Worm (Caenorhabditis elegans) whole organism, L4 larva: ENCODE results near the gene F39G3.2.
A peak's percentile ranks its signal among the peaks of the same experiment; 100 is the strongest.

ENCODE experiments used
- D1046.2 ChIP-seq: fragments of 200-800 bp; sonication (Bioruptor generic); IDR thresholded peaks from 2 replicates; pipeline ENCODE4 v1.3.6; 2022; ENCODE audit warnings: missing genetic modification characterization, missing compliant biosample characterization
- F10B5.3 ChIP-seq: sonication (generic microtip); optimal IDR thresholded peaks from 2 replicates; lab custom pipeline; 2016; ENCODE audit warnings: mild to moderate bottlenecking, missing genetic modification characterization, missing compliant biosample characterization
- F44E2.7 ChIP-seq: fragments of 200-800 bp; sonication (Bioruptor generic); IDR thresholded peaks from 2 replicates; pipeline ENCODE4 v2.1.2; 2022; ENCODE audit warnings: missing genetic modification characterization, missing compliant biosample characterization
- F49E8.2 ChIP-seq: sonication (generic microtip); optimal IDR thresholded peaks from 2 replicates; lab custom pipeline; 2016; ENCODE audit warnings: missing compliant biosample characterization, mild to moderate bottlenecking, missing genetic modification characterization, borderline replicate concordance
- T20F7.1 ChIP-seq: fragments of 200-800 bp; sonication (Bioruptor generic); optimal IDR thresholded peaks from 2 replicates; lab custom pipeline; 2018; ENCODE audit warnings: mild to moderate bottlenecking, missing genetic modification characterization, missing compliant biosample characterization
- Y105C5A.15 ChIP-seq: fragments of 200-800 bp; sonication (Bioruptor generic); IDR thresholded peaks from 2 replicates; pipeline ENCODE4 v1.3.6; 2022; ENCODE audit warnings: missing genetic modification characterization, missing compliant biosample characterization
- ZK337.2 ChIP-seq: fragments of 200-800 bp; sonication (Bioruptor generic); IDR thresholded peaks from 2 replicates; pipeline ENCODE4 v1.3.6; 2022; ENCODE audit warnings: missing genetic modification reagents, missing genetic modification characterization, missing compliant biosample characterization
- aha-1 ChIP-seq: fragments of 150-350 bp; peaks from one replicate; lab custom pipeline; 2014; ENCODE audit warnings: missing biosample characterization, missing genetic modification characterization
- arid-1 ChIP-seq: fragments of 200-800 bp; sonication (Bioruptor generic); conservative IDR thresholded peaks from 2 replicates; pipeline ENCODE4 v1.3.6; 2022; ENCODE audit warnings: missing genetic modification reagents, missing genetic modification characterization, missing compliant biosample characterization
- attf-4 ChIP-seq: sonication (generic microtip); optimal IDR thresholded peaks from 3 replicates; lab custom pipeline; 2017; ENCODE audit warnings: missing biosample characterization, missing genetic modification characterization
- ceh-32 ChIP-seq: sonication (generic microtip); optimal IDR thresholded peaks from 2 replicates; lab custom pipeline; 2016; ENCODE audit warnings: mild to moderate bottlenecking, missing genetic modification characterization, missing compliant biosample characterization; ENCODE audit not compliant: poor library complexity
- ceh-44 ChIP-seq: fragments of 200-800 bp; sonication (Bioruptor generic); IDR thresholded peaks from 2 replicates; pipeline ENCODE4 v1.3.6; 2022; ENCODE audit warnings: missing genetic modification reagents, missing genetic modification characterization, missing compliant biosample characterization
- ceh-82 ChIP-seq: sonication (generic microtip); optimal IDR thresholded peaks from 2 replicates; lab custom pipeline; 2017; ENCODE audit warnings: missing biosample characterization, missing genetic modification characterization
- daf-16 ChIP-seq, 3 experiments: sonication (generic microtip); optimal IDR thresholded peaks; 2 replicates each; lab custom pipeline; 2016 to 2017; ENCODE audit warnings: missing genetic modification characterization in 3 of 3, missing genetic modification reagents in 3 of 3, mild to moderate bottlenecking in 2 of 3, missing compliant biosample characterization in 2 of 3, missing biosample characterization in 1 of 3, moderate library complexity in 1 of 3
- daf-19 ChIP-seq: fragments of 200-800 bp; sonication (Bioruptor generic); conservative IDR thresholded peaks from 2 replicates; pipeline ENCODE4 v1.3.6; 2022; ENCODE audit warnings: missing genetic modification characterization, missing compliant biosample characterization
- dmd-6 ChIP-seq: fragments of 200-800 bp; sonication (Bioruptor generic); IDR thresholded peaks from 2 replicates; pipeline ENCODE4 v1.3.6; 2022; ENCODE audit warnings: missing genetic modification reagents, missing genetic modification characterization, missing compliant biosample characterization
- dpl-1 ChIP-seq: fragments of 150-350 bp; optimal IDR thresholded peaks from 2 replicates; lab custom pipeline; 2014; ENCODE audit warnings: missing biosample characterization, missing genetic modification reagents, missing genetic modification characterization
- duxl-1 ChIP-seq: sonication (generic microtip); optimal IDR thresholded peaks from 2 replicates; lab custom pipeline; 2016; ENCODE audit warnings: mild to moderate bottlenecking, missing genetic modification characterization, moderate library complexity, missing compliant biosample characterization; ENCODE audit not compliant: poor library complexity
- dve-1 ChIP-seq: sonication (generic microtip); optimal IDR thresholded peaks from 2 replicates; lab custom pipeline; 2017; ENCODE audit warnings: antibody characterized with exemption, mild to moderate bottlenecking, missing genetic modification characterization, missing compliant biosample characterization; ENCODE audit not compliant: insufficient read depth
- egl-43 ChIP-seq: fragments of 200-800 bp; sonication (Bioruptor generic); IDR thresholded peaks from 2 replicates; pipeline ENCODE4 v1.3.6; 2022; ENCODE audit warnings: missing genetic modification reagents, missing genetic modification characterization, missing compliant biosample characterization
- fos-1 ChIP-seq: fragments of 150-350 bp; optimal IDR thresholded peaks from 2 replicates; lab custom pipeline; 2014; ENCODE audit warnings: missing biosample characterization, missing genetic modification characterization
- gei-8 ChIP-seq: fragments of 200-800 bp; sonication (Bioruptor generic); optimal IDR thresholded peaks from 2 replicates; lab custom pipeline; 2018; ENCODE audit warnings: mild to moderate bottlenecking, missing genetic modification characterization, missing compliant biosample characterization
- hif-1 ChIP-seq, 2 experiments: sonication (generic microtip); optimal IDR thresholded peaks; 2 replicates each; lab custom pipeline; 2016 to 2017; ENCODE audit warnings: missing compliant biosample characterization in 2 of 2, missing genetic modification characterization in 2 of 2, missing genetic modification reagents in 2 of 2, missing genotype in 2 of 2, mild to moderate bottlenecking in 1 of 2
- hlh-11 ChIP-seq: fragments of 200-800 bp; sonication (Bioruptor generic); optimal IDR thresholded peaks from 2 replicates; lab custom pipeline; 2018; ENCODE audit warnings: mild to moderate bottlenecking, missing genetic modification characterization, missing compliant biosample characterization
- lin-15B ChIP-seq: fragments of 150-350 bp; sonication (generic microtip); optimal IDR thresholded peaks from 3 replicates; lab custom pipeline; 2014; ENCODE audit warnings: missing biosample characterization, missing genetic modification characterization
- lin-38 ChIP-seq: fragments of 200-800 bp; sonication (Bioruptor generic); IDR thresholded peaks from 2 replicates; pipeline ENCODE4 v1.3.6; 2022; ENCODE audit warnings: missing genetic modification reagents, missing genetic modification characterization, missing compliant biosample characterization
- lir-3 ChIP-seq: sonication (generic microtip); optimal IDR thresholded peaks from 2 replicates; lab custom pipeline; 2016; ENCODE audit warnings: mild to moderate bottlenecking, missing genetic modification characterization, missing compliant biosample characterization
- mdl-1 ChIP-seq, 2 experiments: fragments of 150-350 bp in 1 of 2; sonication (generic microtip) in 1 of 2; optimal IDR thresholded peaks; 2 replicates each; lab custom pipeline; 2014 to 2017; ENCODE audit warnings: missing biosample characterization in 2 of 2, missing genetic modification characterization in 2 of 2
- mes-2 ChIP-seq: sonication (generic microtip); optimal IDR thresholded peaks from 2 replicates; lab custom pipeline; 2016; ENCODE audit warnings: missing genotype, mild to moderate bottlenecking, missing genetic modification characterization, missing compliant biosample characterization; ENCODE audit not compliant: poor library complexity, severe bottlenecking
- mxl-2 ChIP-seq: fragments of 200-800 bp; sonication (Bioruptor generic); conservative IDR thresholded peaks from 2 replicates; pipeline ENCODE4 v1.3.6; 2022; ENCODE audit warnings: missing genetic modification reagents, missing genetic modification characterization, missing compliant biosample characterization
- mxl-3 ChIP-seq: fragments of 200-800 bp; sonication (Bioruptor generic); optimal IDR thresholded peaks from 2 replicates; lab custom pipeline; 2018; ENCODE audit warnings: mild to moderate bottlenecking, missing genetic modification characterization, missing compliant biosample characterization
- nhr-237 ChIP-seq: sonication (generic microtip); optimal IDR thresholded peaks from 2 replicates; lab custom pipeline; 2017; ENCODE audit warnings: missing biosample characterization, missing genetic modification characterization
- nhr-28 ChIP-seq: fragments of 150-350 bp; optimal IDR thresholded peaks from 2 replicates; lab custom pipeline; 2014; ENCODE audit warnings: missing biosample characterization, missing genetic modification characterization
- nhr-42 ChIP-seq: fragments of 200-800 bp; sonication (Bioruptor generic); IDR thresholded peaks from 2 replicates; pipeline ENCODE4 v1.3.6; 2022; ENCODE audit warnings: missing genetic modification characterization, missing compliant biosample characterization
- nhr-48 ChIP-seq: sonication (generic microtip); optimal IDR thresholded peaks from 2 replicates; lab custom pipeline; 2016; ENCODE audit warnings: mild to moderate bottlenecking, missing genetic modification characterization, missing compliant biosample characterization
- nhr-6 ChIP-seq: fragments of 150-350 bp; optimal IDR thresholded peaks from 2 replicates; lab custom pipeline; 2014; ENCODE audit warnings: missing biosample characterization, missing genetic modification characterization
- pha-4 ChIP-seq, 2 experiments: fragments of 150-350 bp in 1 of 2; fragments of 200-800 bp in 1 of 2; sonication (Bioruptor generic) in 1 of 2; IDR thresholded peaks in 1 of 2; optimal IDR thresholded peaks in 1 of 2; 2 replicates each; pipeline versions ENCODE4 v1.3.6 to Lab custom; 2014 to 2022; ENCODE audit warnings: missing genetic modification characterization in 2 of 2, missing genetic modification reagents in 2 of 2, missing biosample characterization in 1 of 2, missing compliant biosample characterization in 1 of 2
- pqm-1 ChIP-seq: sonication (generic microtip); optimal IDR thresholded peaks from 2 replicates; lab custom pipeline; 2017; ENCODE audit warnings: missing biosample characterization, missing genetic modification characterization
- rbr-2 ChIP-seq: sonication (generic microtip); optimal IDR thresholded peaks from 2 replicates; lab custom pipeline; 2016; ENCODE audit warnings: missing genotype, missing genetic modification characterization, missing compliant biosample characterization
- saeg-2 ChIP-seq: fragments of 200-800 bp; sonication (Bioruptor generic); IDR thresholded peaks from 2 replicates; pipeline ENCODE4 v1.3.6; 2022; ENCODE audit warnings: missing genetic modification reagents, missing genetic modification characterization, missing compliant biosample characterization
- tag-97 ChIP-seq: fragments of 200-800 bp; sonication (Bioruptor generic); IDR thresholded peaks from 2 replicates; pipeline ENCODE4 v1.3.6; 2022; ENCODE audit warnings: missing genetic modification characterization, missing compliant biosample characterization
- tra-1 ChIP-seq: fragments of 200-800 bp; sonication (Bioruptor generic); IDR thresholded peaks from 2 replicates; pipeline ENCODE4 v1.3.6; 2022; ENCODE audit warnings: missing genetic modification reagents, missing genetic modification characterization, missing compliant biosample characterization
- unc-62 ChIP-seq, 3 experiments: fragments of 150-350 bp in 1 of 3; sonication (generic microtip); optimal IDR thresholded peaks in 2 of 3; peaks in 1 of 3; 1 replicate in 1 of 3; 2 replicates in 2 of 3; lab custom pipeline; 2014 to 2017; ENCODE audit warnings: missing biosample characterization in 3 of 3, missing genetic modification characterization in 3 of 3, missing genetic modification reagents in 3 of 3, missing genotype in 1 of 3
- zag-1 ChIP-seq: fragments of 150-350 bp; optimal IDR thresholded peaks from 2 replicates; lab custom pipeline; 2014; ENCODE audit warnings: missing biosample characterization, missing genetic modification characterization
- zfp-2 ChIP-seq: sonication (generic microtip); optimal IDR thresholded peaks from 2 replicates; lab custom pipeline; 2016; ENCODE audit warnings: mild to moderate bottlenecking, missing genetic modification characterization, missing compliant biosample characterization
- ztf-11 ChIP-seq: fragments of 150-350 bp; optimal IDR thresholded peaks from 2 replicates; lab custom pipeline; 2014; ENCODE audit warnings: missing biosample characterization, missing genetic modification characterization

F39G3.2 gene

ce11 chrV:4719965-4720364 is 17.7 kb upstream of the F39G3.2 start, which contains the start of gene prx-6:
TSS of gene prx-6 (minus strand) at chrV:4720093.
- peak; percentile 30 for TF ChIP-seq mxl-3 (GFP tag; lab: Kevin White, UChicago)
- peak in 1 of 2 experiments; percentile 29 for TF ChIP-seq mdl-1 (tag; optimal IDR thresholded peaks at IDR 0.05; lab: Kevin White, UChicago)
- TF ChIP-seq dmd-6 (GFP tag; lab: Robert Waterston, UW): peak; percentile 50
- peak; percentile 61 for TF ChIP-seq aha-1 (tag; lab: Kevin White, UChicago)
- peak; percentile 75 for TF ChIP-seq dve-1
- no peak for TF ChIP-seq hif-1 (tag; optimal IDR thresholded peaks at IDR 0.05; lab: Kevin White, UChicago)
- TF ChIP-seq fos-1 (tag; lab: Kevin White, UChicago): no peak
- TF ChIP-seq pqm-1 (tag; lab: Kevin White, UChicago): peak; percentile 56
- TF ChIP-seq daf-16 (GFP tag; optimal IDR thresholded peaks at IDR 0.05; lab: Kevin White, UChicago): no peak
- peak; percentile 35 for TF ChIP-seq daf-16 (tag; optimal IDR thresholded peaks at IDR 0.05; lab: Kevin White, UChicago)
- TF ChIP-seq nhr-28 (tag; lab: Kevin White, UChicago): peak; percentile 92

ce11 chrV:4720884-4721464 is 16.7 kb upstream of the F39G3.2 start:
- TF ChIP-seq daf-16 (GFP tag; optimal IDR thresholded peaks at IDR 0.05; lab: Kevin White, UChicago) (no peak), daf-16 (tag; optimal IDR thresholded peaks at IDR 0.05; lab: Kevin White, UChicago) (peak; percentile 79), duxl-1 (no peak), mxl-2 (GFP tag; lab: Robert Waterston, UW) (no peak), ztf-11 (tag; lab: Kevin White, UChicago) (no peak), pha-4 (GFP tag; IDR thresholded peaks at IDR 0.05; lab: Robert Waterston, UW) (no peak), pha-4 (tag; optimal IDR thresholded peaks at IDR 0.05; lab: Kevin White, UChicago) (no peak), pqm-1 (tag; lab: Kevin White, UChicago) (peak; percentile 97), Y105C5A.15 (GFP tag; lab: Robert Waterston, UW) (no peak), F49E8.2 (tag; lab: Kevin White, UChicago) (no peak), lin-38 (GFP tag; lab: Robert Waterston, UW) (no peak), aha-1 (tag; lab: Kevin White, UChicago) (no peak), tra-1 (GFP tag; lab: Robert Waterston, UW) (no peak), nhr-42 (GFP tag; lab: Robert Waterston, UW) (no peak), ZK337.2 (GFP tag; lab: Robert Waterston, UW) (no peak), zfp-2 (tag; lab: Kevin White, UChicago) (no peak), ceh-32 (no peak), nhr-6 (peak; percentile 2), T20F7.1 (GFP tag; lab: Kevin White, UChicago) (no peak), nhr-237 (tag; lab: Kevin White, UChicago) (no peak), egl-43 (no peak), mes-2 (no peak), dve-1 (peak; percentile 21), F10B5.3 (tag; lab: Kevin White, UChicago) (no peak), nhr-28 (tag; lab: Kevin White, UChicago) (peak; percentile 88), lir-3 (tag; lab: Kevin White, UChicago) (no peak), gei-8 (GFP tag; lab: Kevin White, UChicago) (no peak), daf-19 (GFP tag; lab: Robert Waterston, UW) (no peak), ceh-82 (tag; lab: Kevin White, UChicago) (no peak), hlh-11 (tag; lab: Kevin White, UChicago) (peak; percentile 50), unc-62 (GFP tag; optimal IDR thresholded peaks at IDR 0.05 in 1 of 2; lab: Kevin White, UChicago) (peak in 1 of 2 experiments; percentile 97), unc-62 (tag; optimal IDR thresholded peaks at IDR 0.05; lab: Kevin White, UChicago) (no peak), lin-15B (tag; lab: Kevin White, UChicago) (no peak), tag-97 (GFP tag; lab: Robert Waterston, UW) (no peak), nhr-48 (tag; lab: Kevin White, UChicago) (no peak), F44E2.7 (GFP tag; lab: Robert Waterston, UW) (no peak), zag-1 (no peak), attf-4 (tag; lab: Kevin White, UChicago) (no peak), saeg-2 (GFP tag; lab: Robert Waterston, UW) (no peak), dpl-1 (GFP tag; lab: Kevin White, UChicago) (no peak), arid-1 (GFP tag; lab: Robert Waterston, UW) (no peak), rbr-2 (tag; lab: Kevin White, UChicago) (no peak), D1046.2 (GFP tag; lab: Robert Waterston, UW) (no peak), ceh-44 (GFP tag; lab: Robert Waterston, UW) (no peak)
